Worm (Caenorhabditis elegans) whole organism, L3 larva: Measurements from ENCODE around the gene gpd-2.

Source experiments
- R02D3.7 ChIP-seq: fragments of 150-350 bp; optimal IDR thresholded peaks from 2 replicates; lab custom pipeline; 2014; ENCODE audit warnings: missing biosample characterization, missing genetic modification characterization
- ZK546.5 ChIP-seq: sonication (generic microtip); optimal IDR thresholded peaks from 2 replicates; lab custom pipeline; 2017; ENCODE audit warnings: missing biosample characterization, missing genetic modification characterization
- aly-2 ChIP-seq: fragments of 150-350 bp; optimal IDR thresholded peaks from 2 replicates; lab custom pipeline; 2014; ENCODE audit warnings: missing biosample characterization, missing genetic modification characterization
- ama-1 ChIP-seq: fragments of 150-350 bp; optimal IDR thresholded peaks from 2 replicates; lab custom pipeline; 2018
- ceh-16 ChIP-seq: sonication (generic microtip); optimal IDR thresholded peaks from 2 replicates; lab custom pipeline; 2017; ENCODE audit warnings: missing biosample characterization, missing genetic modification characterization
- ceh-28 ChIP-seq: fragments of 150-350 bp; optimal IDR thresholded peaks from 2 replicates; lab custom pipeline; 2014; ENCODE audit warnings: missing biosample characterization, missing genetic modification reagents, missing genetic modification characterization
- ceh-82 ChIP-seq: fragments of 150-350 bp; optimal IDR thresholded peaks from 2 replicates; lab custom pipeline; 2014; ENCODE audit warnings: missing biosample characterization, missing genetic modification characterization
- ceh-9 ChIP-seq: sonication (generic microtip); optimal IDR thresholded peaks from 2 replicates; lab custom pipeline; 2018; ENCODE audit warnings: missing biosample characterization, missing genetic modification characterization
- daf-12 ChIP-seq: fragments of 150-350 bp; optimal IDR thresholded peaks from 2 replicates; lab custom pipeline; 2014; ENCODE audit warnings: missing biosample characterization, missing genetic modification reagents, missing genetic modification characterization
- elt-1 ChIP-seq: fragments of 150-350 bp; optimal IDR thresholded peaks from 2 replicates; lab custom pipeline; 2014; ENCODE audit warnings: missing biosample characterization, missing genetic modification characterization
- elt-2 ChIP-seq: sonication (generic microtip); optimal IDR thresholded peaks from 2 replicates; lab custom pipeline; 2016; ENCODE audit warnings: missing genetic modification reagents, mild to moderate bottlenecking, missing genetic modification characterization, missing compliant biosample characterization
- elt-3 ChIP-seq, 3 experiments: fragments of 150-350 bp in 1 of 3; sonication (generic microtip) in 2 of 3; optimal IDR thresholded peaks; 2 replicates in 2 of 3; 4 replicates in 1 of 3; lab custom pipeline; 2014 to 2017; ENCODE audit warnings: missing biosample characterization in 3 of 3, missing genetic modification characterization in 3 of 3
- fkh-10 ChIP-seq: sonication (generic microtip); optimal IDR thresholded peaks from 2 replicates; lab custom pipeline; 2017; ENCODE audit warnings: missing biosample characterization, missing genetic modification reagents, missing genetic modification characterization
- fkh-2 ChIP-seq: fragments of 150-350 bp; optimal IDR thresholded peaks from 2 replicates; lab custom pipeline; 2014; ENCODE audit warnings: missing biosample characterization, missing genetic modification reagents, missing genetic modification characterization
- hmg-11 ChIP-seq: sonication (generic microtip); optimal IDR thresholded peaks from 2 replicates; lab custom pipeline; 2016; ENCODE audit warnings: missing genetic modification characterization, missing compliant biosample characterization
- lin-15B ChIP-seq: fragments of 150-350 bp; optimal IDR thresholded peaks from 2 replicates; lab custom pipeline; 2014; ENCODE audit warnings: missing biosample characterization, missing genetic modification characterization
- lin-39 ChIP-seq: fragments of 150-350 bp; optimal IDR thresholded peaks from 2 replicates; lab custom pipeline; 2018; ENCODE audit warnings: missing biosample characterization, missing genetic modification reagents, missing genetic modification characterization
- lsy-12 ChIP-seq: sonication (generic microtip); optimal IDR thresholded peaks from 2 replicates; lab custom pipeline; 2016; ENCODE audit warnings: mild to moderate bottlenecking, missing genetic modification characterization, missing compliant biosample characterization
- mdl-1 ChIP-seq: fragments of 150-350 bp; optimal IDR thresholded peaks from 2 replicates; lab custom pipeline; 2014; ENCODE audit warnings: missing biosample characterization, missing genetic modification characterization
- mml-1 ChIP-seq: fragments of 150-350 bp; sonication (generic microtip); optimal IDR thresholded peaks from 3 replicates; lab custom pipeline; 2014; ENCODE audit warnings: missing biosample characterization, missing genetic modification characterization
- nfya-1 ChIP-seq: sonication (generic microtip); optimal IDR thresholded peaks from 2 replicates; lab custom pipeline; 2017; ENCODE audit warnings: missing genetic modification characterization, mild to moderate bottlenecking, missing compliant biosample characterization, antibody characterized with exemption, moderate library complexity; ENCODE audit not compliant: insufficient read depth
- nhr-11 ChIP-seq: fragments of 150-350 bp; optimal IDR thresholded peaks from 2 replicates; lab custom pipeline; 2014; ENCODE audit warnings: missing biosample characterization, missing genetic modification characterization
- nhr-12 ChIP-seq: fragments of 150-350 bp; optimal IDR thresholded peaks from 2 replicates; lab custom pipeline; 2014; ENCODE audit warnings: missing biosample characterization, missing genetic modification characterization
- nhr-237 ChIP-seq: fragments of 150-350 bp; optimal IDR thresholded peaks from 2 replicates; lab custom pipeline; 2014; ENCODE audit warnings: missing biosample characterization, missing genetic modification characterization
- nhr-28 ChIP-seq: fragments of 150-350 bp; optimal IDR thresholded peaks from 2 replicates; lab custom pipeline; 2014; ENCODE audit warnings: missing biosample characterization, missing genetic modification characterization
- nhr-43 ChIP-seq: sonication (generic microtip); optimal IDR thresholded peaks from 2 replicates; lab custom pipeline; 2016; ENCODE audit warnings: mild to moderate bottlenecking, missing genetic modification characterization, missing compliant biosample characterization; ENCODE audit not compliant: poor library complexity, severe bottlenecking
- nhr-67 ChIP-seq: fragments of 150-350 bp; optimal IDR thresholded peaks from 2 replicates; lab custom pipeline; 2014; ENCODE audit warnings: missing biosample characterization, missing genetic modification characterization
- nhr-76 ChIP-seq: fragments of 150-350 bp; sonication (generic microtip); optimal IDR thresholded peaks from 5 replicates; lab custom pipeline; 2014; ENCODE audit warnings: missing biosample characterization, missing genetic modification characterization
- nhr-77 ChIP-seq: fragments of 150-350 bp; optimal IDR thresholded peaks from 2 replicates; lab custom pipeline; 2014; ENCODE audit warnings: missing biosample characterization, missing genetic modification characterization
- pha-4 ChIP-seq: fragments of 150-350 bp; optimal IDR thresholded peaks from 2 replicates; lab custom pipeline; 2014; ENCODE audit warnings: missing biosample characterization, missing genetic modification reagents, missing genetic modification characterization
- pqm-1 ChIP-seq: fragments of 150-350 bp; optimal IDR thresholded peaks from 2 replicates; lab custom pipeline; 2017; ENCODE audit warnings: missing biosample characterization, missing genetic modification characterization, inconsistent platforms
- sea-2 ChIP-seq: fragments of 150-350 bp; sonication (generic microtip); optimal IDR thresholded peaks from 4 replicates; lab custom pipeline; 2014; ENCODE audit warnings: missing biosample characterization, missing genetic modification reagents, missing genetic modification characterization
- tbx-2 ChIP-seq: sonication (generic microtip); optimal IDR thresholded peaks from 2 replicates; lab custom pipeline; 2016; ENCODE audit warnings: mild to moderate bottlenecking, missing genetic modification characterization, missing compliant biosample characterization
- unc-39 ChIP-seq: sonication (generic microtip); optimal IDR thresholded peaks from 4 replicates; lab custom pipeline; 2017; ENCODE audit warnings: missing biosample characterization, missing genetic modification characterization
- zag-1 ChIP-seq: fragments of 150-350 bp; optimal IDR thresholded peaks from 2 replicates; lab custom pipeline; 2014; ENCODE audit warnings: missing biosample characterization, missing genetic modification characterization
- ztf-11 ChIP-seq: fragments of 150-350 bp; optimal IDR thresholded peaks from 2 replicates; lab custom pipeline; 2014; ENCODE audit warnings: missing biosample characterization, missing genetic modification characterization

Gene gpd-2

ce11 chrX:3126979-3127378 lies 12.5 kb upstream of the gpd-2 start, which contains the start of gene spc-1:
spc-1 (minus strand) TSS chrX:3127079.
- TF ChIP-seq lin-15B (tag; lab: Kevin White, UChicago) (no peak), pqm-1 (peak; percentile 47), elt-2 (tag; lab: Kevin White, UChicago) (no peak), ceh-16 (no peak)

DNA sequence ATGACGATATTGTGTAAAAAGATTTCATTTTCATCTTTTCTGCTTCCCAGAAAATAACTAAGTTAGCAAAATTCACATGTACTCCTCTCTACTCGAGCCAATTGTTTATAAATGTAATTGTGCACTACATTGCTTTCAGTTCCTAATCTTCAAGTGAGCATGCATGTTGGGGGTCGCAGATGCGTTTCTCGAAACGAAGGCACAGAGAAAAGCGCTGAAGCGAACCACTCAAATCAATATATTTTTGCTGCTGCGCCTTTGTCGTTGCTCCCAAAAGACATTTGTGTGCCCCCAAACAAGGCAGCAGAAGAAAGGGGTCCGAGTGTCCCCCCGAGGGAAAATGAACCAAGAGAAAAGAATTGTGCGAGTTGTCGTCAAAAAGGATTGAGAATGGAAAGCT lies 11.7 kb upstream of the gpd-2 start:
- TF ChIP-seq nhr-237 (tag; lab: Kevin White, UChicago) (no peak), lin-39 (tag; lab: Kevin White, UChicago) (peak; percentile 89), fkh-10 (GFP tag; lab: Kevin White, UChicago) (peak; percentile 12), hmg-11 (peak; percentile 54), ceh-9 (tag; lab: Kevin White, UChicago) (no peak), nfya-1 (tag; lab: Kevin White, UChicago) (peak; percentile 49), elt-1 (tag; lab: Kevin White, UChicago) (no peak), mdl-1 (tag; lab: Kevin White, UChicago) (no peak), sea-2 (GFP tag; lab: Kevin White, UChicago) (no peak), elt-2 (tag; lab: Kevin White, UChicago) (no peak)

DNA sequence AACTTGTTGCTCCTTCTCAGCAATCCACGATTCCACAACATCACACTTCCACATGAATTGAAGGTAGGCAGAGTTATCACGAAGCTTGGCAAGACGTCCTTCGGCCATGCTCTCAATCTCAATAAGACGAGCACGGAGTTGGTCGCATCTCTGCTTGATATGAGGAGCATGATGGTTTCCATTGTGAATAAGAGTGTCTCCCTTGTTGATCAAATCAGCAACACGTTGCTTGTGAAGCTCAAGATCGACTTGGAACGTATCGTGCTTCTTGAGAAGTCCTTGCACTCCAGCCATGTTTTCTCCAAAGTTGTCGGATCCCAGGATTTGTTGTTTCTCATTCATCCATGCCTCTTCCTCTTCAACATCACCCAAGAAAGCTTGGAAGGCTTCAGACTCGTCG lies 5.1 kb upstream of the gpd-2 start:
- TF ChIP-seq nhr-11 (tag; lab: Kevin White, UChicago) (no peak), nhr-76 (tag; lab: Kevin White, UChicago) (no peak), nhr-237 (tag; lab: Kevin White, UChicago) (no peak), elt-3 (tag; optimal IDR thresholded peaks at IDR 0.05; lab: Kevin White, UChicago) (no peak), nhr-67 (tag; lab: Kevin White, UChicago) (no peak), daf-12 (tag; lab: Kevin White, UChicago) (no peak), lin-39 (tag; lab: Kevin White, UChicago) (no peak), tbx-2 (tag; lab: Kevin White, UChicago) (no peak), R02D3.7 (tag; lab: Kevin White, UChicago) (no peak), unc-39 (tag; lab: Kevin White, UChicago) (no peak), aly-2 (no peak), zag-1 (tag; lab: Kevin White, UChicago) (no peak), lsy-12 (tag; lab: Kevin White, UChicago) (no peak)

- TF ChIP-seq nhr-77 (tag; lab: Kevin White, UChicago) = no peak
- TF ChIP-seq nhr-28 (tag; lab: Kevin White, UChicago) = no peak
- TF ChIP-seq fkh-2 (tag; lab: Kevin White, UChicago) = no peak
- TF ChIP-seq sea-2 (GFP tag; lab: Kevin White, UChicago) = no peak
- no peak for TF ChIP-seq ZK546.5
- no peak for TF ChIP-seq nhr-11 (tag; lab: Kevin White, UChicago)
These were observed 4.3 kb upstream of the gpd-2 start for ce11 chrX:3118596-3119287.

ce11 chrX:3117204-3117603 lies 2.7 kb upstream of the gpd-2 start:
- TF ChIP-seq nhr-43 (peak; percentile 23), tbx-2 (tag; lab: Kevin White, UChicago) (peak; percentile 12), sea-2 (GFP tag; lab: Kevin White, UChicago) (no peak), ztf-11 (tag; lab: Kevin White, UChicago) (no peak), ZK546.5 (no peak), mml-1 (tag; lab: Kevin White, UChicago) (no peak), elt-2 (tag; lab: Kevin White, UChicago) (peak; percentile 90), ceh-28 (tag; lab: Kevin White, UChicago) (peak; percentile 65), pha-4 (peak; percentile 37), ceh-82 (tag; lab: Kevin White, UChicago) (no peak), nhr-11 (tag; lab: Kevin White, UChicago) (no peak), pqm-1 (peak; percentile 79), nhr-12 (tag; lab: Kevin White, UChicago) (no peak), ama-1 (no peak), nhr-76 (tag; lab: Kevin White, UChicago) (no peak)
